Fruit fly (Drosophila melanogaster) whole organism, adult: ENCODE measurements around the gene TAF1B.

Source experiments
- CG11617 ChIP-seq: fragments of 200-800 bp; sonication (Bioruptor generic); optimal IDR thresholded peaks from 2 replicates; lab custom pipeline; 2017; ENCODE audit warnings: mild to moderate bottlenecking, missing biosample characterization, missing genetic modification reagents, missing genetic modification characterization
- CG1620 ChIP-seq: fragments of 200-800 bp; sonication (Bioruptor generic); optimal IDR thresholded peaks from 2 replicates; lab custom pipeline; 2016; ENCODE audit warnings: missing biosample characterization, missing genetic modification characterization
- CG33017 ChIP-seq: fragments of 200-800 bp; sonication (Bioruptor generic); optimal IDR thresholded peaks from 2 replicates; lab custom pipeline; 2018; ENCODE audit warnings: missing biosample characterization, mild to moderate bottlenecking, missing genetic modification characterization, moderate library complexity
- CG7045 ChIP-seq: fragments of 200-800 bp; sonication (Bioruptor generic); optimal IDR thresholded peaks from 2 replicates; lab custom pipeline; 2017; ENCODE audit warnings: missing biosample characterization, mild to moderate bottlenecking, missing genetic modification characterization
- Clk ChIP-seq: fragments of 200-800 bp; sonication (Bioruptor generic); optimal IDR thresholded peaks from 2 replicates; lab custom pipeline; 2017; ENCODE audit warnings: missing biosample characterization, missing genetic modification characterization
- Crg-1 ChIP-seq: fragments of 200-800 bp; sonication (Bioruptor generic); optimal IDR thresholded peaks from 2 replicates; lab custom pipeline; 2016; ENCODE audit warnings: missing biosample characterization, missing genetic modification characterization
- cic ChIP-seq: fragments of 200-800 bp; sonication (Bioruptor generic); optimal IDR thresholded peaks from 2 replicates; lab custom pipeline; 2017; ENCODE audit warnings: missing biosample characterization, mild to moderate bottlenecking, missing genetic modification characterization, moderate library complexity
- kay ChIP-seq: fragments of 200-800 bp; sonication (Bioruptor generic); peaks from one replicate; lab custom pipeline; 2016; ENCODE audit warnings: missing biosample characterization, missing genetic modification characterization, borderline replicate concordance
- ovo ChIP-seq: fragments of 200-800 bp; sonication (Bioruptor generic); optimal IDR thresholded peaks from 2 replicates; lab custom pipeline; 2016; ENCODE audit warnings: missing biosample characterization, missing genetic modification characterization
- tj ChIP-seq: fragments of 200-800 bp; sonication (Bioruptor generic); optimal IDR thresholded peaks from 3 replicates; lab custom pipeline; 2017; ENCODE audit warnings: missing biosample characterization, mild to moderate bottlenecking, missing genetic modification characterization, moderate library complexity

DNA sequence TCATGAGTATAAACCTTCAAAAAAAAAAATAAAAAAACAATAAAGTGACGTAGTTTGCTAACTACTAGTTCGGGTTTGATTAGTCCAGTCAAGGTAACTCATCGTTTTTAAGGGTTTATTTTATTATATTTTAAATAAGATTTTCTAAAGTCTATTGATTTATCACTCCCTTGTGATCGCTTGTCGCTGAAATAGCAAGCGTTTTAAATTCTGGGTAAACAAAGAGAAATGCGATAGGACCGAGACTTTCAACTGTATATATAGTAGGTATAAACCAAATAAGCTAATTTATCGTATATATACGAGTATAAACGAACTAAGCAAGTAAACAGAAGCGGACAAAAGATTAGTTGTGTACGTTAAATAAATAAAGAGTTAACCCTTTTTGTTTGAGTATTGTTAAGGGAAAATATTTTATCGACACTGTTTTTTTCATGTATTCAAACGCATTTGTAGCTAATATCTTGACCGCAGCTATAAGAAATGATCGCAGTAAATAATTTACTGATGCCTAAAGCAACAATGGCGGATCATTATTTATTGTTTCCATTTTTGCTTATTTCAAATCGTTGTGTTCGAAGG lies 24.6 kb upstream of the TAF1B start:
- TF ChIP-seq Clk (GFP tag; lab: Kevin White, UChicago) (peak; percentile 56), Crg-1 (GFP tag; lab: Kevin White, UChicago) (peak; percentile 92), CG1620 (GFP tag; lab: Kevin White, UChicago) (peak; percentile 68), CG11617 (peak; percentile 70), kay (GFP tag; lab: Kevin White, UChicago) (peak; percentile 95), tj (GFP tag; lab: Kevin White, UChicago) (no peak), ovo (peak; percentile 78), CG33017 (tag; lab: Kevin White, UChicago) (peak; percentile 85), cic (GFP tag; lab: Kevin White, UChicago) (peak; percentile 65), CG7045 (GFP tag; lab: Kevin White, UChicago) (peak; percentile 86)
